Worm (Caenorhabditis elegans) whole organism, dauer: Measurements from ENCODE around the gene nep-12.
"Not testable (repeated sequence)": the region's sequence is repeated elsewhere in the genome, so short reads cannot be mapped to it uniquely, and the experiment has no call there.

Source experiments
- unc-62 ChIP-seq: sonication (generic microtip); optimal IDR thresholded peaks from 2 replicates; lab custom pipeline; 2017; ENCODE audit warnings: missing biosample characterization, missing genetic modification reagents, missing genetic modification characterization

nep-12 gene

DNA sequence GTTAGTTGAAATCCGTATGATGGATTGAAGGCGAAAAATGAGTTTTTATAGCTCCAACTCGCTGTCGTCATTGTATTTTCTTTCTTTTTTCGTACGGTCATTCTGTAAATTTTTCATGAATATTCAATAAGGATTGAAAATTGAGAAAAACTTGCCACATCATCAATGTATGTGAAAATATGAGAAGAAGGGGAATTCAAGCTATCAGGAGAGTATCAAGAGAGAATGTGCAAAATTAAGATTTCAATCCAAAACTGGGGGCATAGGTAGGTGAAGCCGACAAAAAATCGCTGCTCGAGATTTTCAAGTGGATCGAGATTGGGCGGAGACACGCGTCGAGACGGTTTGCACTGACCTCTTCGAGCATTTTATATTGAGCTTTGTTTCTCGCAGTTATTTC lies at the start of gene nep-12:
Gene nep-12, minus strand, starts transcription at position 101 of the 400 bp plus-strand sequence.
- TF ChIP-seq unc-62 (GFP tag; lab: Kevin White, UChicago) = no peak

DNA sequence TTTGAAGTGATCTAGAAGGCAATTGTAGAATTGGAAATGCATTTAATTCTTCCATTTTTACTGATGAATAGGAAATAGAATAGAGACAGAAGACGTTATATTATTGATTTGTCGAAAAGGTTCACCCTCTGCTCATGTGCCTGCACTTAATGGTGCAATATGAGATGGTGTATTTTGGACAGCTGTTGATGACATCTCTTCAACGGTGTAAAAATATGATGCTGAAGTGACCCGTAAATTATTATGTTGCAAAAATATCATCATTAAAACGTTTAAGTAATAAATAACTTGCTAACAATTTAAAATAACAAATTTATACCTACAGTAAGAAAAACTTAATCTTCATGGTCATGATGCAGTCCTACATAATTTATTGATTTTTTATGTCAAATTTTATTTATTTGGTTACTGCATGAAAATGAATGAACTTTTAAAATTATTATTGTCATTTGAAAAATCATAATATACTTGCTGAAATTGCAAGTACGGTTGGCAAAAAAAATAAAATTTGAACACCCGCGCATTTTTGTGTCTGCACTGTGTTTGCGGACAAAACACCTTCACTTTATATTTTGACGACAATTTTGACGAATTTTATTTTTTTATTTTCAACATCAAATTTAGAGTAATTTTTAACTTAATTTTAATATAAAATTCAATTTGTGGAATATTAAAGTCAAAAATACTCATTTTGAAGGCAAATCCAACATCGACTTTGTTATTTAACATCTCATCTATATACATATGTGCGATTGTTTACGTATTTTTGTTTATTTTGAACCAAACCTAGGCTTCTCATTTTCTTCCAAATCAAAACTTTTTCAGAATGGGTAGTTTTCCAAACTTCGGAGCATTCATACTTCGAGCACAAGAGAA lies 43.6 kb upstream of the nep-12 start, which contains the start of the genes fbxb-88 and tbck-1:
Gene fbxb-88, minus strand, starts transcription at position 151 of the 876 bp plus-strand sequence.
Gene tbck-1, plus strand, starts transcription at position 826 of the 876 bp plus-strand sequence.
- TF ChIP-seq unc-62 (GFP tag; lab: Kevin White, UChicago) = no peak

DNA sequence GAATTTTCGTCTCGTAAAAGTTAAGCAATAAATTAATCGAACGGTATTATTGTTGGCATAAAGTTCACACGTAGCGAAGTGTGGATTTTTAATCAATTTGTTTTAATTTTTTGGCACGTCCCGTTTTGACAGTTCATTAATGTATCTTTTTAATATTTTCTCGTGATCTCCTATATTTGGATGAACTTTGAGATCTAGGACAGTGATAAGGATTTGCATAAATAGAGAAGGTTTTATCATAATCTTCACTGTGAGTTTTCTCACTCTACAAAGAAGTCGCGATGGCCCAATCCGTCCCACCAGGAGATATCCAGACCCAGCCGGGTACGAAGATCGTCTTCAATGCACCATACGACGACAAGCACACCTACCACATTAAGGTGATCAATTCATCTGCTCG lies 40.8 kb upstream of the nep-12 start, which contains the start of the genes C33F10.8 and msp-40:
Gene C33F10.8, minus strand, starts transcription at position 101 of the 400 bp plus-strand sequence.
Gene msp-40, plus strand, starts transcription at position 282 of the 400 bp plus-strand sequence.
- TF ChIP-seq unc-62 (GFP tag; lab: Kevin White, UChicago) = not testable (repeated sequence)

DNA sequence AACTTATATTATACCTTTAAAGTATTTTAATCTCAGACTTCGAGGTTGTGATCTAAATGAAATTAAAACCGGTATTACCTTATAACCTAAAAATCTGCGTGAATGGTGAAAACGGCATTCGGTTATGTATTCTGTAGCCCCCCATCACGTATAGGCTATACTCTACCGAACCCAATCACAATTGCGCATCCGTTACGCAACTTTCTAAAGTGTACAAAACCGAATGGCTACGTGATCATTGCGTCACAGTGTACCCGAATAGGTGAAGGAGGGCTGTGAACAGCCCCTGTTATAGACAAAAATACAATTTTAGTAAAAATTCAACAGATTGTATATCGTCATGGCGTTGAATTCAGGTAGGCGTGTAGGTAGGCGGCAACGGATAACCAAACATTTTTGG lies 38.3 kb upstream of the nep-12 start:
- no peak for TF ChIP-seq unc-62 (GFP tag; lab: Kevin White, UChicago)

DNA sequence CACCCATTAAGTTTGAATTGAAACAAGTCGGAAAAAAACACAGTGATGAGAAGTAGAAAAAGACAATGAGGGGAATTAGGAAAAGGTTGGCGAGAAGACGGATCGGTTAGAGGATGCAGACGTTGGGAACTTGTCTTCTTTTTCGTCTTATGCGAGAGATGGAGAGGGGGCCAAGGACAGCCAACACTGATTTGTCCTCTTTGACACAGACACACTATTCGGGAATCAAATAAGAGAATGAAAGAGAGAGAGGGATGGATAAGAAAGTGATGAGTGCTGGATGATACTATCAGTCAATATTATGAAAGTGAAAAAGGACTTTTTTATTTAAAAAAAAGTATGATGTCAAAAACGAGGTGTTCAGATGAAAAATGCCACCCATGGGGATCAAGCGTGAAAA lies 37.4 kb upstream of the nep-12 start, which contains the start of gene lact-5:
Gene lact-5, minus strand, starts transcription at position 1 of the 400 bp plus-strand sequence.
- no peak for TF ChIP-seq unc-62 (GFP tag; lab: Kevin White, UChicago)

DNA sequence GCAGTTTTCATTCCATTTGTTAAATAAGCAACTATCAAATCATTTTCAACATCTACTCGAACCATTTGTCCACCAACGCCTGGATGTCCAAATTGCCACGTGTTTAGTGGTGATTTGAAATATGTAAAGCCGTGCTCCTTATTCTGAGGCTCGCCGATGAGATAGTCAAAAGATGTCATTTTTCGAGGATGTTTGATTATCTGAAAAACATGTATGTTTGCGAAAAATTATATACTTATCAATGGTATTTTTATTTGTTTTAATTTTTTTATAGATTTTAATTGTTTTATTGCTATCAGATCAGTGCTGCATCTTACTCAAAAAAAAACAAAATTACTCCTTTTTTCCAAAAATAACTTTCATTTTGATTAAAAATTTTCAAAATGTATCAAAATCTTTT lies 34.4 kb upstream of the nep-12 start:
- TF ChIP-seq unc-62 (GFP tag; lab: Kevin White, UChicago) = no peak

DNA sequence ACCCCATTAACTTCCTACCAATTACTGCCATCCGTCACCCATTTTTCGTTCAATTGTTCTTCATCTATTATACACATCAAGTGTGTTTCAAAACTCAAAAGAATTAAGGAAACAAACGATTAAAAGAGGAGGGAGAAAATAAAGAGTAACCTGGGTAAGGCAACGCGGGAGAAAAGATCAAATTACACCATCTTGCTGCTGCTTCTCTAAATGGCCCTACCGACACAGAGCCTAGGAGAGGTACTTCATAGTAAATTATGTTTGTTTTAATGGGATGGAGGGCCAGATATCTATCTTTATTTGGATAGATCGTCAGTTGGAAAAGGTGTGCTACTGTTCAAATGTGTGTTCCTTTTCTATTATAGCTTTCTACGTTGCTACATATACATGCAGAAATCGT lies 31.0 kb upstream of the nep-12 start:
- TF ChIP-seq unc-62 (GFP tag; lab: Kevin White, UChicago) = no peak

DNA sequence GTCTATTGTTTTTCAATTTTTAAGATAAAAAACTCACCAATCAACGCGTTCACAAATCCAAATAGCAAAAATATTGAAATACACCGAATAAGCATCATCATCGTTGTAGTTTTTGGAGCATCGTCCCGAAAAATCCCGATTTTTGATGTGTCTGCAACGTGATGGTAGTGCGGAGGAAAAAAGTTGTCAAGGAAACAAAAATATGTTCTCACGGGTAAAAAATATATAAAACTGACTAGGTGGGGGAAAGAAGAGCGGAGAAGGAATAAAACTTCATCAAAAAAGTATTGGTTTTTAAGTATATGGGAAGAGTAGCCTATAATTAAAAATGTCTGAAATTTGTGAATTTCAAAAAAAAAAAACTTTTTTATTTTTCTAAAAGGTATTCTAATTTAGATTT lies 27.6 kb upstream of the nep-12 start, which contains the start of gene rig-6:
Gene rig-6, minus strand, starts transcription at position 101 of the 400 bp plus-strand sequence.
- TF ChIP-seq unc-62 (GFP tag; lab: Kevin White, UChicago) = no peak

DNA sequence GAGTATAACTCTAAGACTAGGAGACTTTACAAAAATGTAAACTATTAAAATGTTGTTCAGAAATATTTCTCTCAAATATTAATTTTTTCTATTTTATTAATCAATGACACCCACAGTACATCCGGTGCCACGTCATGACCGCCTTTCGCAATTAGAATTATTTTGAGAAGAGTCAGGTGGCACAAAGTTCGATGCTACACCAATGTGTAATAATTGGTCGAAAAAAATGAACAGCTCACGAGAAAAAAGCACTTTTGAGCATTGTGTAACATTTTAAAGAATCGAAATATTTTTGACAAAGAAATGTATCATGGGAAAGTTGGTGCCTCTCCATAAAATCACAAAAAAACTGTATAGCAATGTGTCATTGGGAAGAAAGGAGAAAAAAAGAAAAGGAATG lies 22.4 kb upstream of the nep-12 start:
- TF ChIP-seq unc-62 (GFP tag; lab: Kevin White, UChicago) = no peak

DNA sequence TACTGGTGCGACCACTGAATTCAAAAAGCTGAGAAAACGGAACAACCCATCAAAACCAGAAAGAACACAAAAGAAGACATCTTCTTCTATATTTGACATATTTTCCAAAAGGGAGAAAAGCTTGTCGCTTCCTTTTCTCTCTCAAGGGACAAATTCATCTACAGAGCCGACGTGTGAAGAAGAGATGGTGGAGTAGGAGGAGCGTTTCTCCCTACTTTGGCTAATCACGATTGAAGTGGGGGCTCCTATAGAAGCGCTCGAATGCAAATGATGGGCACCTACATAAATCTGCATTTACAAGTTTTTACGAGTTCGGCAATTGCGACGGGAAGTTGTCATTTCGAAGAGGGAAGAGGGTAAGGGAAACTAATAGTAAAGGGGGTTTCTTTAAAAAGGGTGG lies 21.9 kb upstream of the nep-12 start:
- no peak for TF ChIP-seq unc-62 (GFP tag; lab: Kevin White, UChicago)

DNA sequence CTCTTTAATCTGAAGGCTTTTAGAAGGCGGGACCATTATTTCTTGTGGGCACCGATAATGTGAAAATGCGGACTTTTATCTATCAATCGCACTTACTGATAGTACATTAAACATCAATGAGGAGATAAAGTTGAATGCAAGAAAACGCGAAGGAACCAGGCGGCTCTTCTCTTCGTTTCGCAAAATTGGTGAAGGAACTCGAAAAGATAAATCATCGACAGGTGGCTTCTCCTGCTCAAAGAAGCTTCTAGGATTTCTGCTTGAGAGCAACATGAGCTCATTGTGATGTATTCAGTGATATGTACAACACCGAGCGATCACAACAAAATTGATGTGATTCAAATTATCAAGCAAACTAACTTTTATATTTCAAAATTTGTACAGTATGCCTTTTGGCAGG lies 21.5 kb upstream of the nep-12 start:
- no peak for TF ChIP-seq unc-62 (GFP tag; lab: Kevin White, UChicago)

DNA sequence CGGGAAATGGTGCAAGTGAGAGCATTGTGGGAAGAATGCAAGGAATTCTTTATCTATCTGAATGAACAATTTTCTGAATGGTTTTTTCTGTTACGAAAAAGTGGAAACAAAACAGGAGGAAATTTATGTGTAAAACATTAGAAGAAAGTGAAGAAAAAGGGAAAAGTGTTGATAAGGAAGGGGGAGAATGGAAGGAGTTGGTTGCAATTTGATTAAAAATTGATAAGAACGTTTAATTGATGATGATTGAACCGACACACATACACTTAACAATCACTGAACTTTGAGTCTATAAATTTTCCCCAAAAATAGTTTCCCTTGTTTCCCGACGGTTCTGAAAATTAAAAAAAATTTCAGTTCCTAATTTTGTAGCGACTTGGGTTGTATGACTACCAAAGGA lies 18.6 kb upstream of the nep-12 start:
- no peak for TF ChIP-seq unc-62 (GFP tag; lab: Kevin White, UChicago)

DNA sequence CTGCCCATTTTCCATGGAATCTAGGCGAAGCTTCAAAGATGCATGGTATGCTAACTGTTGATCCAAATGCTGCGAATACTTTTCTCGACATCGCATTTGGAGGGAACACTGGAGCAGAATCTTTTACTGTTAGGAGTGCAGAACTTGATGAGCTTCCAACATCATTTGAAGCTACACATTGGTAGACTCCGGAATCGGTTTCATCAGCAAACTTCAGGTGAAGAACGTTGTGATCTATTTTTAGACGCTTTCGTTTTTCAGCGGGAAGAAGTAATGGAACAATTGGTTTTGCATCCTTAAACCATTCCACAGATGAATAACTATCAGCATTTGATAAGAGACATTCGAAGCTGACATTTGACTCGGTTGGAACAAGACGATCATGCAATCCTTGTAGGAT lies 16.2 kb upstream of the nep-12 start:
- TF ChIP-seq unc-62 (GFP tag; lab: Kevin White, UChicago) = no peak

DNA sequence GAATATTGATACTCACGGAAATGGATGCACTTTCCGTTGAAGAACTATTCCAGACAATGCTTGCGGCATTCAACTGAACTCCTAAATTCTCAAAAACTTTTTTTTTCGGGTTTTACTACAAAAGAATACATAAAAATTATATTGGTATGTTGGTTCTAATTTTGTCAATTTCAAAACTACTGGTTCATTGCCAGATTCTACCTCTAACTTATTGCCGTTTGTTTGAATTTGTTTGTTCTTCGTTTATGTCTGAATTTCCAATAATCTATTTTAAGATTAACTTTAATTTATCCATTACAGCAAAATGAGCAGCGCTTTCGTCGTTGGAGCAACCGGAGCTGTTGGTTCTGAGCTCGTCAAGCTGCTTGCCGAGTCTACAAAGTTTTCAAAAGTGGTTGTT lies 12.7 kb upstream of the nep-12 start, which contains the start of gene C33F10.14:
Gene C33F10.14, plus strand, starts transcription at position 301 of the 400 bp plus-strand sequence.
- no peak for TF ChIP-seq unc-62 (GFP tag; lab: Kevin White, UChicago)

DNA sequence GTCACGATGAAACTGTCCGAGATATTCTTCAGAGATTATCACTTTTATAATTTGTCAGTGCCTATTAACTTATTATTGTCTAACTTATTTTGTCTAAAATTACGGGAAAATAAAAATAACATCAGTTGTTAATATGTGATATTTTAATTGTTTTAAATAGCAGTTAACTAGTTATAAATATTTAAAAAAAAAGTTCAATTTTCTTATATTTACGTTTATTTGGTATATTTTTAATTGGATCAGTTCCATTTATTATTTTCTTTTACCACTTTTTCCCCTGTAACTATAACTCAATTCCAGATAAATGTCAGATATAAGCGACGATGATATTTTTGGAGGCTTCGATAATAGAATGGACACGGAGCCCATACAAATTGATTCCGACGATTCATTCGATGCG lies 11.1 kb upstream of the nep-12 start, which contains the start of gene C33F10.4:
Gene C33F10.4, plus strand, starts transcription at position 301 of the 400 bp plus-strand sequence.
- TF ChIP-seq unc-62 (GFP tag; lab: Kevin White, UChicago) = no peak

DNA sequence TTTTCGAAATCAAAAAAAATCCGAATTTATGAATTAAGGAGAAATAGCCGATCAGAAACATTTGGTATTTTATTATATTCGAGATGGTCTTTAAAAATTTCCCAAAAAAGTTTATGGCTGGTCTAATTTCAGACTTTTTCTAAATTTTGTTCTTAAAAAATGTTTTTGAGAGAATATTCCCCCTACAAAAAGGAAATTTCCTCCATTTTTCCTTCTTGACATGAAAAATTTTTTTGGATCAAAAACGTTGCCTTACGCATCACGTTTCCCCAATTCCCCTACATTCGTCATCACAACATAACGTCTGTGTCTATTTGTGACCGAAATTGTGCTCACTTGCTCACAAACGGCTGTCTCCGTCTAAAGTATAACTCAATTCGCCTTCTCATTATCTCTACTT lies 9.0 kb upstream of the nep-12 start:
- TF ChIP-seq unc-62 (GFP tag; lab: Kevin White, UChicago) = no peak
